Worm (Caenorhabditis elegans): ENCODE results near the gene F23B12.4.

Gene F23B12.4

DNA sequence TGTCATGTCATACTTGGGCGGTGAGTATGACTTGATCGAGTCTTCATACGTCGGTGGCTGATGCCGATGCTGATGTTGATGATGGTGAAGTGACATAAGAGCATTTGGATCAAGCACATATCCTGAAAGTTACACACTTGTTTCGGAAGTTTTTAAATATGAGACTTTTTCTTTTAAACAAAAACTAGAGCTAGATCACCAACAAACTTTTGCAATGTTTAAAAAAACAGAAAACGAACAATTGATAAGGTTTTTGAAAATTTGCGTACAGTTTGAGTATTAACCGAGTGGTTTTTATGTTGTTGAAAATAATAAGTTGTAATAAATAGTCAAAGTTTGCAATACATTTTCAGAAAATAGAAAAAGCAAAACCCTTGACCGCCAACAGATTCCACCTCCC, 43.6 kb downstream of the F23B12.4 start, which contains the start of gene R02D5.4:
Gene R02D5.4 (minus strand): TSS at position 101 of the 400 bp plus-strand sequence.
- TF ChIP-seq nhr-111 (GFP tag; optimal IDR thresholded peaks at IDR 0.05) (no peak), nhr-28 (tag; optimal IDR thresholded peaks at IDR 0.05) (no peak), daf-12 (tag; optimal IDR thresholded peaks at IDR 0.05) (no peak)

- TF ChIP-seq F37D6.2 (tag; optimal IDR thresholded peaks at IDR 0.05), result no peak
- no peak for TF ChIP-seq unc-62 (GFP tag; optimal IDR thresholded peaks at IDR 0.05 in 1 of 2)
- no peak for TF ChIP-seq unc-62 (tag; optimal IDR thresholded peaks at IDR 0.05)
- TF ChIP-seq ces-1 (GFP tag; optimal IDR thresholded peaks at IDR 0.05), result no peak
- TF ChIP-seq tra-1 (GFP tag; IDR thresholded peaks at IDR 0.05), result no peak
- no peak for TF ChIP-seq F44E2.7 (GFP tag; IDR thresholded peaks at IDR 0.05)
- TF ChIP-seq mdl-1 (tag; optimal IDR thresholded peaks at IDR 0.05), result no peak
- no peak for TF ChIP-seq mdt-29 (GFP tag; IDR thresholded peaks at IDR 0.05)
- TF ChIP-seq ceh-20 (GFP tag; IDR thresholded peaks at IDR 0.05), result no peak
- no peak for TF ChIP-seq attf-4 (tag; optimal IDR thresholded peaks at IDR 0.05)
- TF ChIP-seq nhr-76 (tag; optimal IDR thresholded peaks at IDR 0.05), result no peak
- no peak for TF ChIP-seq zfp-2 (tag; optimal IDR thresholded peaks at IDR 0.05)
- TF ChIP-seq dmd-8 (GFP tag; IDR thresholded peaks at IDR 0.05), result no peak
- TF ChIP-seq zip-2 (tag; optimal IDR thresholded peaks at IDR 0.05), result no peak
Observed at ce11 chrV:14491097-14491496, 50.2 kb downstream of the F23B12.4 start.

DNA sequence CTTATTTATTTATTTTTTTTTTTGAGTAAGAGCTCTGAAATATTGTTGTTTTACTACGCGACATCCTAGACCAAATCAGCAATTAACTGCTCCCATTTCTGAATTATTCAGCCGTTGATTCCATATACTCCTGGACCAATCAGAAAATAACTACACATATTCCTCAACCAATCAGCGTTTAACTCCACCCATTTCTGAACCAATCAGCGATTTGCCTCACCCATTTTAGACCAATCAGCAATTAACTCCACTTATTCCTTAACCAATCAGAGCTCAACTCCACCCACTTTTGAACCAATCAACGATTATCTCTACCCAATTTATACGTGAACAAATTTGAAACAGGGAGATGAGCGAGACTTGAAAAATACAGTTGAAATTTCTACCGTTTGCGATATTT, 52.7 kb downstream of the F23B12.4 start:
- TF ChIP-seq nhr-11 (tag; optimal IDR thresholded peaks at IDR 0.05) (no peak), zfp-3 (GFP tag; conservative IDR thresholded peaks at IDR 0.05) (no peak), mdl-1 (tag; optimal IDR thresholded peaks at IDR 0.05) (no peak), spr-3 (GFP tag; optimal IDR thresholded peaks at IDR 0.05) (no peak), Y48G9A.11 (GFP tag; IDR thresholded peaks at IDR 0.05) (no peak), ctbp-1 (GFP tag; IDR thresholded peaks at IDR 0.05) (no peak), aha-1 (tag) (peak; percentile 11), nhr-48 (tag; optimal IDR thresholded peaks at IDR 0.05) (no peak), hlh-30 (tag; optimal IDR thresholded peaks at IDR 0.05; ENCODE audit: insufficient read depth) (no peak), Y105C5A.15 (GFP tag; IDR thresholded peaks at IDR 0.05) (no peak), unc-130 (GFP tag; optimal IDR thresholded peaks at IDR 0.05) (no peak), unc-62 (GFP tag; optimal IDR thresholded peaks at IDR 0.05 in 1 of 2) (peak in 1 of 2 experiments; percentile 40), unc-62 (tag; optimal IDR thresholded peaks at IDR 0.05) (no peak), rbr-2 (tag; optimal IDR thresholded peaks at IDR 0.05) (no peak)
